Worm (Caenorhabditis elegans) whole organism, L4 larva: Measurements from ENCODE around the gene Y43F8B.17.

Source experiments
- F37D6.2 ChIP-seq: sonication (generic microtip); optimal IDR thresholded peaks from 2 replicates; lab custom pipeline; 2016; ENCODE audit warnings: mild to moderate bottlenecking, missing genetic modification characterization, missing compliant biosample characterization
- F44E2.7 ChIP-seq: fragments of 200-800 bp; sonication (Bioruptor generic); IDR thresholded peaks from 2 replicates; pipeline ENCODE4 v2.1.2; 2022; ENCODE audit warnings: missing genetic modification characterization, missing compliant biosample characterization
- T20F7.1 ChIP-seq: fragments of 200-800 bp; sonication (Bioruptor generic); optimal IDR thresholded peaks from 2 replicates; lab custom pipeline; 2018; ENCODE audit warnings: mild to moderate bottlenecking, missing genetic modification characterization, missing compliant biosample characterization
- T26A8.4 ChIP-seq: fragments of 200-800 bp; sonication (Bioruptor generic); IDR thresholded peaks from 2 replicates; pipeline ENCODE4 v1.3.6; 2022; ENCODE audit warnings: missing genetic modification characterization, missing compliant biosample characterization
- Y105C5A.15 ChIP-seq: fragments of 200-800 bp; sonication (Bioruptor generic); IDR thresholded peaks from 2 replicates; pipeline ENCODE4 v1.3.6; 2022; ENCODE audit warnings: missing genetic modification characterization, missing compliant biosample characterization
- Y75B8A.6 ChIP-seq: fragments of 200-800 bp; sonication (Bioruptor generic); IDR thresholded peaks from 2 replicates; pipeline ENCODE4 v1.3.6; 2022; ENCODE audit warnings: missing genetic modification reagents, missing genetic modification characterization, missing compliant biosample characterization
- attf-4 ChIP-seq: sonication (generic microtip); optimal IDR thresholded peaks from 3 replicates; lab custom pipeline; 2017; ENCODE audit warnings: missing biosample characterization, missing genetic modification characterization
- ceh-20 ChIP-seq: fragments of 200-800 bp; sonication (Bioruptor generic); IDR thresholded peaks from 2 replicates; pipeline ENCODE4 v1.3.6; 2022; ENCODE audit warnings: missing genetic modification reagents, missing genetic modification characterization, missing compliant biosample characterization
- ceh-44 ChIP-seq: fragments of 200-800 bp; sonication (Bioruptor generic); IDR thresholded peaks from 2 replicates; pipeline ENCODE4 v1.3.6; 2022; ENCODE audit warnings: missing genetic modification reagents, missing genetic modification characterization, missing compliant biosample characterization
- ceh-82 ChIP-seq: sonication (generic microtip); optimal IDR thresholded peaks from 2 replicates; lab custom pipeline; 2017; ENCODE audit warnings: missing biosample characterization, missing genetic modification characterization
- ces-1 ChIP-seq: fragments of 150-350 bp; sonication (generic microtip); optimal IDR thresholded peaks from 4 replicates; lab custom pipeline; 2014; ENCODE audit warnings: missing biosample characterization, missing genetic modification reagents, missing genetic modification characterization
- daf-12 ChIP-seq: fragments of 150-350 bp; optimal IDR thresholded peaks from 2 replicates; lab custom pipeline; 2014; ENCODE audit warnings: missing biosample characterization, missing genetic modification reagents, missing genetic modification characterization
- daf-16 ChIP-seq, 3 experiments: sonication (generic microtip); optimal IDR thresholded peaks; 2 replicates each; lab custom pipeline; 2016 to 2017; ENCODE audit warnings: missing genetic modification characterization in 3 of 3, missing genetic modification reagents in 3 of 3, mild to moderate bottlenecking in 2 of 3, missing compliant biosample characterization in 2 of 3, missing biosample characterization in 1 of 3, moderate library complexity in 1 of 3
- dve-1 ChIP-seq: sonication (generic microtip); optimal IDR thresholded peaks from 2 replicates; lab custom pipeline; 2017; ENCODE audit warnings: antibody characterized with exemption, mild to moderate bottlenecking, missing genetic modification characterization, missing compliant biosample characterization; ENCODE audit not compliant: insufficient read depth
- egl-27 ChIP-seq: sonication (generic microtip); optimal IDR thresholded peaks from 3 replicates; lab custom pipeline; 2017; ENCODE audit warnings: missing biosample characterization, missing genetic modification reagents, missing genetic modification characterization
- egl-43 ChIP-seq: fragments of 200-800 bp; sonication (Bioruptor generic); IDR thresholded peaks from 2 replicates; pipeline ENCODE4 v1.3.6; 2022; ENCODE audit warnings: missing genetic modification reagents, missing genetic modification characterization, missing compliant biosample characterization
- fos-1 ChIP-seq: fragments of 150-350 bp; optimal IDR thresholded peaks from 2 replicates; lab custom pipeline; 2014; ENCODE audit warnings: missing biosample characterization, missing genetic modification characterization
- gei-8 ChIP-seq: fragments of 200-800 bp; sonication (Bioruptor generic); optimal IDR thresholded peaks from 2 replicates; lab custom pipeline; 2018; ENCODE audit warnings: mild to moderate bottlenecking, missing genetic modification characterization, missing compliant biosample characterization
- hif-1 ChIP-seq, 2 experiments: sonication (generic microtip); optimal IDR thresholded peaks; 2 replicates each; lab custom pipeline; 2016 to 2017; ENCODE audit warnings: missing compliant biosample characterization in 2 of 2, missing genetic modification characterization in 2 of 2, missing genetic modification reagents in 2 of 2, missing genotype in 2 of 2, mild to moderate bottlenecking in 1 of 2
- hlh-11 ChIP-seq: fragments of 200-800 bp; sonication (Bioruptor generic); optimal IDR thresholded peaks from 2 replicates; lab custom pipeline; 2018; ENCODE audit warnings: mild to moderate bottlenecking, missing genetic modification characterization, missing compliant biosample characterization
- hlh-30 ChIP-seq: sonication (generic microtip); optimal IDR thresholded peaks from 2 replicates; lab custom pipeline; 2017; ENCODE audit warnings: antibody characterized with exemption, mild to moderate bottlenecking, missing genetic modification characterization, missing compliant biosample characterization; ENCODE audit not compliant: insufficient read depth
- jun-1 ChIP-seq: fragments of 150-350 bp; optimal IDR thresholded peaks from 2 replicates; lab custom pipeline; 2014; ENCODE audit warnings: missing biosample characterization, missing genetic modification reagents, missing genetic modification characterization
- lin-29 ChIP-seq: fragments of 200-800 bp; sonication (Bioruptor generic); IDR thresholded peaks from 2 replicates; pipeline ENCODE4 v1.3.6; 2022; ENCODE audit warnings: missing genetic modification reagents, missing genetic modification characterization, missing compliant biosample characterization
- lir-3 ChIP-seq: sonication (generic microtip); optimal IDR thresholded peaks from 2 replicates; lab custom pipeline; 2016; ENCODE audit warnings: mild to moderate bottlenecking, missing genetic modification characterization, missing compliant biosample characterization
- madf-9 ChIP-seq: fragments of 200-800 bp; sonication (Bioruptor generic); conservative IDR thresholded peaks from 2 replicates; pipeline ENCODE4 v1.3.6; 2022; ENCODE audit warnings: missing genetic modification reagents, missing genetic modification characterization, missing compliant biosample characterization
- mdl-1 ChIP-seq, 2 experiments: fragments of 150-350 bp in 1 of 2; sonication (generic microtip) in 1 of 2; optimal IDR thresholded peaks; 2 replicates each; lab custom pipeline; 2014 to 2017; ENCODE audit warnings: missing biosample characterization in 2 of 2, missing genetic modification characterization in 2 of 2
- mes-2 ChIP-seq: sonication (generic microtip); optimal IDR thresholded peaks from 2 replicates; lab custom pipeline; 2016; ENCODE audit warnings: missing genotype, mild to moderate bottlenecking, missing genetic modification characterization, missing compliant biosample characterization; ENCODE audit not compliant: poor library complexity, severe bottlenecking
- mxl-3 ChIP-seq: fragments of 200-800 bp; sonication (Bioruptor generic); optimal IDR thresholded peaks from 2 replicates; lab custom pipeline; 2018; ENCODE audit warnings: mild to moderate bottlenecking, missing genetic modification characterization, missing compliant biosample characterization
- nhr-11 ChIP-seq: fragments of 150-350 bp; optimal IDR thresholded peaks from 2 replicates; lab custom pipeline; 2014; ENCODE audit warnings: missing biosample characterization, missing genetic modification characterization
- nhr-111 ChIP-seq: fragments of 200-800 bp; sonication (Bioruptor generic); optimal IDR thresholded peaks from 2 replicates; lab custom pipeline; 2018; ENCODE audit warnings: mild to moderate bottlenecking, missing genetic modification characterization, missing compliant biosample characterization
- nhr-237 ChIP-seq: sonication (generic microtip); optimal IDR thresholded peaks from 2 replicates; lab custom pipeline; 2017; ENCODE audit warnings: missing biosample characterization, missing genetic modification characterization
- nhr-28 ChIP-seq: fragments of 150-350 bp; optimal IDR thresholded peaks from 2 replicates; lab custom pipeline; 2014; ENCODE audit warnings: missing biosample characterization, missing genetic modification characterization
- nhr-76 ChIP-seq: fragments of 150-350 bp; optimal IDR thresholded peaks from 2 replicates; lab custom pipeline; 2014; ENCODE audit warnings: missing biosample characterization, missing genetic modification characterization
- pha-4 ChIP-seq, 2 experiments: fragments of 150-350 bp in 1 of 2; fragments of 200-800 bp in 1 of 2; sonication (Bioruptor generic) in 1 of 2; IDR thresholded peaks in 1 of 2; optimal IDR thresholded peaks in 1 of 2; 2 replicates each; pipeline versions ENCODE4 v1.3.6 to Lab custom; 2014 to 2022; ENCODE audit warnings: missing genetic modification characterization in 2 of 2, missing genetic modification reagents in 2 of 2, missing biosample characterization in 1 of 2, missing compliant biosample characterization in 1 of 2
- php-3 ChIP-seq: fragments of 200-800 bp; sonication (Bioruptor generic); IDR thresholded peaks from 2 replicates; pipeline ENCODE4 v1.3.6; 2022; ENCODE audit warnings: missing genetic modification reagents, missing genetic modification characterization, missing compliant biosample characterization
- set-16 ChIP-seq: fragments of 200-800 bp; sonication (Bioruptor generic); IDR thresholded peaks from 2 replicates; pipeline ENCODE4 v1.3.6; 2022; ENCODE audit warnings: missing genetic modification reagents, missing genetic modification characterization, missing compliant biosample characterization
- spr-3 ChIP-seq: fragments of 200-800 bp; sonication (Bioruptor generic); optimal IDR thresholded peaks from 2 replicates; lab custom pipeline; 2018; ENCODE audit warnings: mild to moderate bottlenecking, missing genetic modification characterization, missing compliant biosample characterization
- tag-97 ChIP-seq: fragments of 200-800 bp; sonication (Bioruptor generic); IDR thresholded peaks from 2 replicates; pipeline ENCODE4 v1.3.6; 2022; ENCODE audit warnings: missing genetic modification characterization, missing compliant biosample characterization
- unc-130 ChIP-seq: sonication (generic microtip); optimal IDR thresholded peaks from 2 replicates; lab custom pipeline; 2016; ENCODE audit warnings: missing genetic modification reagents, missing genetic modification characterization, missing compliant biosample characterization
- unc-39 ChIP-seq: sonication (generic microtip); optimal IDR thresholded peaks from 2 replicates; lab custom pipeline; 2017; ENCODE audit warnings: missing biosample characterization, missing genetic modification characterization
- unc-62 ChIP-seq, 3 experiments: fragments of 150-350 bp in 1 of 3; sonication (generic microtip); optimal IDR thresholded peaks in 2 of 3; peaks in 1 of 3; 1 replicate in 1 of 3; 2 replicates in 2 of 3; lab custom pipeline; 2014 to 2017; ENCODE audit warnings: missing biosample characterization in 3 of 3, missing genetic modification characterization in 3 of 3, missing genetic modification reagents in 3 of 3, missing genotype in 1 of 3
- vab-7 ChIP-seq: fragments of 200-800 bp; sonication (Bioruptor generic); IDR thresholded peaks from 2 replicates; pipeline ENCODE4 v1.3.6; 2022; ENCODE audit warnings: missing genetic modification reagents, missing genetic modification characterization, missing compliant biosample characterization
- zag-1 ChIP-seq: fragments of 150-350 bp; optimal IDR thresholded peaks from 2 replicates; lab custom pipeline; 2014; ENCODE audit warnings: missing biosample characterization, missing genetic modification characterization
- zip-11 ChIP-seq: fragments of 200-800 bp; sonication (Bioruptor generic); IDR thresholded peaks from 2 replicates; pipeline ENCODE4 v1.3.6; 2022; ENCODE audit warnings: missing genetic modification characterization, missing compliant biosample characterization
- zip-2 ChIP-seq: fragments of 150-350 bp; optimal IDR thresholded peaks from 2 replicates; lab custom pipeline; 2014; ENCODE audit warnings: missing biosample characterization, missing genetic modification characterization
- ztf-11 ChIP-seq: fragments of 150-350 bp; optimal IDR thresholded peaks from 2 replicates; lab custom pipeline; 2014; ENCODE audit warnings: missing biosample characterization, missing genetic modification characterization

Gene Y43F8B.17

ce11 chrV:19462020-19462419 is 22.5 kb upstream of the Y43F8B.17 start, which contains the start of gene Y43F8B.15:
Gene Y43F8B.15 (minus strand): TSS chrV:19462120.
- TF ChIP-seq unc-39 (tag; lab: Kevin White, UChicago) = no peak
- no peak for TF ChIP-seq nhr-11 (tag; lab: Kevin White, UChicago)
- no peak for TF ChIP-seq fos-1
- TF ChIP-seq attf-4 (tag; lab: Kevin White, UChicago) = no peak
- TF ChIP-seq set-16 (GFP tag; lab: Robert Waterston, UW) = no peak
- TF ChIP-seq hif-1 (tag; optimal IDR thresholded peaks at IDR 0.05; lab: Kevin White, UChicago) = no peak
- TF ChIP-seq unc-130 = no peak
- TF ChIP-seq pha-4 (GFP tag; IDR thresholded peaks at IDR 0.05; lab: Robert Waterston, UW) = no peak
- no peak for TF ChIP-seq pha-4 (tag; optimal IDR thresholded peaks at IDR 0.05; lab: Kevin White, UChicago)
- TF ChIP-seq nhr-76 = no peak

DNA sequence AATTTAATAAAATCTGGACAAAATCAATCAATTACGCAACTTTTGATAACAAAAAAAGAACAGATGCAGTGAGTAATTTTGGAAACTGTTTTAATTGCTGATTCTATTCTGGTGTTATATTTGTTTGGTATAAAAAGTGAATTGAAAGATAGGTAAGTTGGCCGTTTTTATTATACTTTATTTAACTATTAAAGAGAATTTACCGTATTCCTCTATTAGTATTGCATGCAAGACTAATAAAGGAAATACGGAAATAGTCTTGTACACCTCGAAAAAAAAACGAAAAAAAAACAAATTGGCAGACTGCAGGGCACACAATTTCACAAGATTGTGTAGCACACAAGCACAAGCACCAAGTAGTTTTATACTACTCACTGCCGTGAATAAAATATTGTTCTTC is 21.9 kb upstream of the Y43F8B.17 start, which contains the start of gene Y43F8B.25:
TSS of gene Y43F8B.25 (plus strand) at position 301 of the 400 bp plus-strand sequence.
- TF ChIP-seq daf-16 (GFP tag; optimal IDR thresholded peaks at IDR 0.05; lab: Kevin White, UChicago) (no peak), daf-16 (tag; optimal IDR thresholded peaks at IDR 0.05; lab: Kevin White, UChicago) (peak; percentile 2), zip-2 (tag; lab: Kevin White, UChicago) (no peak)

- TF ChIP-seq ces-1 (GFP tag; lab: Kevin White, UChicago) = no peak
- no peak for TF ChIP-seq zag-1 (tag; lab: Kevin White, UChicago)
- TF ChIP-seq ceh-20 (GFP tag; lab: Robert Waterston, UW) = no peak
- TF ChIP-seq ceh-82 (tag; lab: Kevin White, UChicago) = no peak
- TF ChIP-seq egl-27 (tag; lab: Kevin White, UChicago) = no peak
- peak; percentile 24 for TF ChIP-seq hlh-11 (tag; lab: Kevin White, UChicago)
- TF ChIP-seq fos-1 = no peak
- TF ChIP-seq F37D6.2 = no peak
- TF ChIP-seq daf-16 (GFP tag; optimal IDR thresholded peaks at IDR 0.05; lab: Kevin White, UChicago) = no peak
- TF ChIP-seq daf-16 (tag; optimal IDR thresholded peaks at IDR 0.05; lab: Kevin White, UChicago) = peak; percentile 11
- TF ChIP-seq nhr-28 = peak; percentile 91
- no peak for TF ChIP-seq nhr-237
- no peak for TF ChIP-seq php-3 (GFP tag; lab: Robert Waterston, UW)
- no peak for TF ChIP-seq ztf-11
- TF ChIP-seq egl-43 = no peak
- no peak for TF ChIP-seq Y75B8A.6 (GFP tag; lab: Robert Waterston, UW)
- no peak for TF ChIP-seq gei-8 (GFP tag; lab: Kevin White, UChicago)
- TF ChIP-seq jun-1 (tag; lab: Kevin White, UChicago) = no peak
- no peak for TF ChIP-seq daf-12
- no peak for TF ChIP-seq T26A8.4
- TF ChIP-seq mdl-1 (tag; optimal IDR thresholded peaks at IDR 0.05; lab: Kevin White, UChicago) = no peak
- no peak for TF ChIP-seq ceh-44 (GFP tag; lab: Robert Waterston, UW)
- peak; percentile 11 for TF ChIP-seq T20F7.1 (GFP tag; lab: Kevin White, UChicago)
- TF ChIP-seq mxl-3 (GFP tag; lab: Kevin White, UChicago) = no peak
- TF ChIP-seq zip-11 (GFP tag; lab: Robert Waterston, UW) = no peak
- no peak for TF ChIP-seq mes-2 (tag; lab: Kevin White, UChicago)
- TF ChIP-seq lir-3 (tag; lab: Kevin White, UChicago) = no peak
- TF ChIP-seq unc-62 (GFP tag; optimal IDR thresholded peaks at IDR 0.05 in 1 of 2; lab: Kevin White, UChicago) = peak in 1 of 2 experiments; percentile 40
- no peak for TF ChIP-seq unc-62 (tag; optimal IDR thresholded peaks at IDR 0.05; lab: Kevin White, UChicago)
- TF ChIP-seq vab-7 (GFP tag; lab: Robert Waterston, UW) = no peak
- TF ChIP-seq F44E2.7 = no peak
- no peak for TF ChIP-seq unc-39 (tag; lab: Kevin White, UChicago)
- no peak for TF ChIP-seq madf-9
- peak; percentile 61 for TF ChIP-seq dve-1 (tag; lab: Kevin White, UChicago)
- peak; percentile 27 for TF ChIP-seq hlh-30 (tag; lab: Kevin White, UChicago)
- TF ChIP-seq tag-97 = no peak
- no peak for TF ChIP-seq nhr-111 (GFP tag; lab: Kevin White, UChicago)
- no peak for TF ChIP-seq lin-29
- no peak for TF ChIP-seq spr-3 (GFP tag; lab: Kevin White, UChicago)
- TF ChIP-seq Y105C5A.15 (GFP tag; lab: Robert Waterston, UW) = no peak
Observed at ce11 chrV:19467574-19467973, 16.9 kb upstream of the Y43F8B.17 start, which contains the start of gene Y43F8B.23. Gene Y43F8B.23 (minus strand): TSS chrV:19467648.
